Fruit fly (Drosophila melanogaster): ENCODE measurements around the gene Ube3a.
A peak's percentile ranks its signal among the peaks of the same experiment; 100 is the strongest.

The Ube3a gene

dm6 chr3L:11210517-11210916 lies at the start of gene Ube3a, which contains the start of gene CG7600:
TSS of gene Ube3a (minus strand) at chr3L:11210583.
TSS of gene CG7600 (plus strand) at chr3L:11210786.
- peak in 1 of 2 experiments; percentile 54 for TF ChIP-seq CTCF (optimal IDR thresholded peaks at IDR 0.05)
- TF ChIP-seq CG8478 (optimal IDR thresholded peaks at IDR 0.05) = no peak

dm6 chr3L:11259759-11260158 lies 49.4 kb upstream of the Ube3a start:
- TF ChIP-seq CG8478 (optimal IDR thresholded peaks at IDR 0.05) (no peak), CTCF (optimal IDR thresholded peaks at IDR 0.05) (no peak)

dm6 chr3L:11258392-11258791 lies 48.0 kb upstream of the Ube3a start:
- no peak for TF ChIP-seq CTCF (optimal IDR thresholded peaks at IDR 0.05)

- TF ChIP-seq CG8478 (optimal IDR thresholded peaks at IDR 0.05) (no peak), CTCF (optimal IDR thresholded peaks at IDR 0.05) (no peak)
These were observed 46.0 kb upstream of the Ube3a start for dm6 chr3L:11256147-11256971.

dm6 chr3L:11254470-11255185 lies 44.2 kb upstream of the Ube3a start:
- TF ChIP-seq CTCF (optimal IDR thresholded peaks at IDR 0.05) = no peak
- TF ChIP-seq CG8478 (optimal IDR thresholded peaks at IDR 0.05) = no peak

dm6 chr3L:11253690-11254243 lies 43.4 kb upstream of the Ube3a start:
- TF ChIP-seq CG8478 (optimal IDR thresholded peaks at IDR 0.05) (no peak), CTCF (optimal IDR thresholded peaks at IDR 0.05) (no peak)

- no peak for TF ChIP-seq CG8478 (optimal IDR thresholded peaks at IDR 0.05)
- TF ChIP-seq CTCF (optimal IDR thresholded peaks at IDR 0.05) = no peak
These were observed 42.8 kb upstream of the Ube3a start for dm6 chr3L:11253140-11253539.

dm6 chr3L:11252424-11253118 lies 42.2 kb upstream of the Ube3a start:
- TF ChIP-seq CTCF (optimal IDR thresholded peaks at IDR 0.05) (no peak), CG8478 (optimal IDR thresholded peaks at IDR 0.05) (no peak)

- no peak for TF ChIP-seq CG8478 (optimal IDR thresholded peaks at IDR 0.05)
- no peak for TF ChIP-seq CTCF (optimal IDR thresholded peaks at IDR 0.05)
These were observed 41.5 kb upstream of the Ube3a start, which contains the start of gene scyl for dm6 chr3L:11251721-11252423. TSS of gene scyl (plus strand) at chr3L:11252307.

- TF ChIP-seq CG8478 (optimal IDR thresholded peaks at IDR 0.05) = no peak
- TF ChIP-seq CTCF (optimal IDR thresholded peaks at IDR 0.05) = peak; percentile 92 to 93
These were observed 37.9 kb upstream of the Ube3a start for dm6 chr3L:11248303-11248702.

- TF ChIP-seq CTCF (optimal IDR thresholded peaks at IDR 0.05) (no peak), CG8478 (optimal IDR thresholded peaks at IDR 0.05) (no peak)
These were observed 37.2 kb upstream of the Ube3a start for dm6 chr3L:11247370-11248255.

- TF ChIP-seq CG8478 (optimal IDR thresholded peaks at IDR 0.05) (no peak), CTCF (optimal IDR thresholded peaks at IDR 0.05) (no peak)
These were observed 35.9 kb upstream of the Ube3a start for dm6 chr3L:11246046-11246887.

Data from S2 (cell line).